Worm (Caenorhabditis elegans): Measurements from ENCODE around the gene C05D10.4.

Gene C05D10.4

DNA sequence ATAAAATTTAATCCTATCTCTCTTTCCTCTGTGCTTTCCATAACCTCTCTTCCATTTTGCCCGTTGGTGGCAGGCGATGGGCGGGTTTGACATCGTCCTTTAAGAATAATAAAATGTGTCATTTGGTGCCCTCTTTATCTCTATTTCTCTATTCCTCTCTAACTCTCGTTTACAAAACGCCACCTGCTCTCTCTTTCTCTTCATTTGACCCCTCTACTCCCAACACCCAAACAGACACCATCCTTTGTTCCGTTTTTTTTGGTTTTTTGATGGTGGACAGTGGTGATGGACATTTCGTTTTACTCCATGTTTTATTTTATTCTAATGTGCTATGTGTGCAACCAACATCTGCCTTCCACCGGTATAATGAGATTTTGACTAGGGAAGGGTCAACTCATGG, 23.7 kb downstream of the C05D10.4 start:
- TF ChIP-seq hmg-4 (GFP tag; optimal IDR thresholded peaks at IDR 0.05) (no peak), F13C5.2 (tag; optimal IDR thresholded peaks at IDR 0.05) (no peak), flt-1 (GFP tag; IDR thresholded peaks at IDR 0.05) (no peak), ceh-13 (GFP tag; optimal IDR thresholded peaks at IDR 0.05) (no peak), ets-7 (tag; optimal IDR thresholded peaks at IDR 0.05) (no peak), hmbx-1 (tag; optimal IDR thresholded peaks at IDR 0.05) (no peak), ceh-36 (tag; optimal IDR thresholded peaks at IDR 0.05) (no peak), tbx-11 (GFP tag; IDR thresholded peaks at IDR 0.05) (no peak), sea-1 (GFP tag; conservative IDR thresholded peaks at IDR 0.05) (no peak), ama-1 (optimal IDR thresholded peaks at IDR 0.05) (no peak)

DNA sequence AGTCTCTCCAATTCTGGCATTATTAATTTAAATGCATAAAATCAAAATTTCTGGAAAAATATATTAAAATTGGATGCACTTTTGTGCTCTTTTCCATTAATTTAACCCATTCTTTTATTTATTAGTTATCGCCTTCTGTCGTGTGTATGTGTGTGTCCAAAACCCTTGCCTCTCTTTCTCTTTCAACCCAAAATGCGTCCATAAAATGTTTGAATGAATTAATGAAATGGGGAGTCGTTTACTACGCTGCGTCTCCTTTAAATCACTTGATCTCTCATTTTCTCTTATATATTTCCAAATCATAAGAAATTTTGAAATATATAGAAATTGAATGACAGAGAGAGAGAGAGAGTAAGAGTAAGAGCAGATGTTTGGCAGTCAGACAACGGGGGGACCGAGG, 24.7 kb downstream of the C05D10.4 start:
- TF ChIP-seq tbx-37 (GFP tag; conservative IDR thresholded peaks at IDR 0.05), result no peak
- no peak for TF ChIP-seq scrt-1 (GFP tag; IDR thresholded peaks at IDR 0.05)
- no peak for TF ChIP-seq ama-1 (optimal IDR thresholded peaks at IDR 0.05)
- no peak for TF ChIP-seq hnd-1 (tag; optimal IDR thresholded peaks at IDR 0.05)

DNA sequence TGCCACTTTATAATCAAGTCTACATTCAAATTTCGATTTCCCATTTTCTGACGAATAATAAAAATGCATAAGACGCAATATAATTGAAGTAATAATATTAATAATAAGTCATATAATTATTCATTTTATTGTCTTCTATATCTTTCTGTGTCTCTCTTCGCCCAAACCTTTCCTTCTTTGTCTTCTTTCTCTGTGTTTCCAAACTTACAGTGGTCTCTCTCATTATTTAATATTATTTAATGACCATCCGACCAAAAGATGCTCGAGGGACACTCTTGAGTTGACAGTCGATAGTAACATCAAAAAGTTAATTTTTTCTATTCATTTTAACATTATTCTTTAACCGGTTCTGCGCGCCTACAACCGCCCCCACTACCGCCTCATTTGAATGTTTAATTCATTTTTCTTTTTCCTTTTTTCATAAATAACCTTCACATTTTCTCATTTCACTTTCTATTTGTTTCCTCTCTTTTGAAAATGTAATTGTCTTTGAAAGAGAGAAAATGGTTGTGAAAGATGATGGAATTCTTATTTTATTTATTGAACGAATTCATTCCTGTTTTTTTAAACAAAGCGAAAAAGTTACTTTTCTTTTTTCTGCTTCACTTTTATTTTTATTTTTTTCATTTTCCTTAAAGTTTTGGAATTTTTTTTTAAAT, 28.9 kb downstream of the C05D10.4 start:
- TF ChIP-seq F13C5.2 (tag; optimal IDR thresholded peaks at IDR 0.05) (peak; percentile 4), hmbx-1 (tag; optimal IDR thresholded peaks at IDR 0.05) (no peak)

DNA sequence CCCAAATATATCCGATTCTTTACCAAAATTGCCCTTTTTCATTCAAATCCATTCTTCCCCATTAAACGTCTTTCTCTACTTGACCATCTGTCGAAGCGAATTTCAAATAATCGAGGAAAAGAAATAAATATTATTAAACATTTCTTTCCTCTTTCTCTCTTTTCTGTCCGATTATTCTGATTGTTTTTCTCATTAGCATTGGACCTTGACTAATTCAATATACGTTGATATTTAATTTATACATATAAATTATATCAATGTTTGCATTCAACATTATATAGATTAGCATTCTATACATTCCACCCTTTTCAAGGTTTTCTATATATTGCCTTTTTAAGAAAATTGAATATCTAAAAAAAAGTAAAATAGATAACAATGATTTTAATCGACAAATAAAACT, 29.7 kb downstream of the C05D10.4 start:
- TF ChIP-seq ama-1 (optimal IDR thresholded peaks at IDR 0.05), result no peak
- no peak for TF ChIP-seq F13C5.2 (tag; optimal IDR thresholded peaks at IDR 0.05)
- TF ChIP-seq tra-4 (tag; optimal IDR thresholded peaks at IDR 0.05), result no peak
- TF ChIP-seq scrt-1 (GFP tag; IDR thresholded peaks at IDR 0.05), result no peak
- TF ChIP-seq ceh-13 (GFP tag; optimal IDR thresholded peaks at IDR 0.05), result no peak
- TF ChIP-seq hmg-4 (GFP tag; optimal IDR thresholded peaks at IDR 0.05), result no peak
- no peak for TF ChIP-seq hnd-1 (tag; optimal IDR thresholded peaks at IDR 0.05)
- TF ChIP-seq B0310.2 (tag; optimal IDR thresholded peaks at IDR 0.05), result no peak
- no peak for TF ChIP-seq hmbx-1 (tag; optimal IDR thresholded peaks at IDR 0.05)

DNA sequence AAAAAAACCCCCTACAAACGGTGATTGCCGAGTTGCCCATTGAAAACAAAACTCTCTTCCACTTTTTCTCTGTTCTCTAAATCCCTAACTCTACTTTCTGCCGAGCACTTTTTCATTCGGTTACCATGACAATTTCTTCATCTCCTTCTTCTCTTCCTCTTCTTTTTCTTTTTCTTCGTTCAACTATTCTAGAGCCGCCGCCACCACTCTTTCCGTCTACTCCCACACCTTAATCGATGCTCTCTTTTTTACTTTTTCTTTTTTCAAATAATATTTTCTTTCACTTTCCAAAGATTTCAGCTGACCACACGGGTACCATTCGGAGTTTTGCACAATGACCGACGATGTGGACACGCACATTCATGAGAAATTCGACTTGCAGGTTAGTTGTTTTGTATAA, 35.1 kb downstream of the C05D10.4 start, which contains the start of gene mapk-15:
Gene mapk-15, plus strand, starts transcription at position 301 of the 400 bp plus-strand sequence.
- TF ChIP-seq hmbx-1 (tag; optimal IDR thresholded peaks at IDR 0.05) (no peak), hmg-4 (GFP tag; optimal IDR thresholded peaks at IDR 0.05) (no peak), pes-1 (GFP tag; IDR thresholded peaks at IDR 0.05) (no peak), scrt-1 (GFP tag; IDR thresholded peaks at IDR 0.05) (no peak), sea-1 (GFP tag; conservative IDR thresholded peaks at IDR 0.05) (no peak), ets-7 (tag; optimal IDR thresholded peaks at IDR 0.05) (no peak), ceh-13 (GFP tag; optimal IDR thresholded peaks at IDR 0.05) (no peak), tra-4 (tag; optimal IDR thresholded peaks at IDR 0.05) (no peak)

DNA sequence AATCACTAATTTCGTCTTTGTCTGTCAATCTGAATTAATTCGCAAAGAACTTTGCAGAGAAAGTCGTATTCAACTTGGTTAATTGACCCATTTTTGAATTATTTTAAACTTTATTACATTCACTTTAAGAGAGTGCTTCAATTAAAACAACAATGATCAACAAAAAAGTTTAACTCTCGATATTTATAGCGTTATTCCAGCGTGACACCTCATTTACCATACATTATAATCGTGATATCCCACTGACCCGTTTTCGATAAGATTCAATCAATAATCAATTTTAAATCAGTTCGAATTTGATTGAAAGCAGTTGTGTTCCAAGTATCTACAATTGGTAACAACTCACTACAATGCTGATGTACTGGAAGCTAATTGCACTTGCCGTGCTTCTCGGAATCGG, 45.9 kb downstream of the C05D10.4 start, which contains the start of gene clc-10:
Gene clc-10, plus strand, starts transcription at position 301 of the 400 bp plus-strand sequence.
- TF ChIP-seq ets-7 (tag; optimal IDR thresholded peaks at IDR 0.05) (no peak), ama-1 (optimal IDR thresholded peaks at IDR 0.05) (no peak), tbx-11 (GFP tag; IDR thresholded peaks at IDR 0.05) (no peak), ceh-36 (tag; optimal IDR thresholded peaks at IDR 0.05) (no peak), scrt-1 (GFP tag; IDR thresholded peaks at IDR 0.05) (no peak), hnd-1 (tag; optimal IDR thresholded peaks at IDR 0.05) (no peak), sea-1 (GFP tag; conservative IDR thresholded peaks at IDR 0.05) (no peak), aly-1 (tag; optimal IDR thresholded peaks at IDR 0.05) (no peak), pes-1 (GFP tag; IDR thresholded peaks at IDR 0.05) (no peak), hmbx-1 (tag; optimal IDR thresholded peaks at IDR 0.05) (no peak), tra-4 (tag; optimal IDR thresholded peaks at IDR 0.05) (no peak), tbx-37 (GFP tag; conservative IDR thresholded peaks at IDR 0.05) (no peak), B0310.2 (tag; optimal IDR thresholded peaks at IDR 0.05) (no peak), ceh-13 (GFP tag; optimal IDR thresholded peaks at IDR 0.05) (no peak)

DNA sequence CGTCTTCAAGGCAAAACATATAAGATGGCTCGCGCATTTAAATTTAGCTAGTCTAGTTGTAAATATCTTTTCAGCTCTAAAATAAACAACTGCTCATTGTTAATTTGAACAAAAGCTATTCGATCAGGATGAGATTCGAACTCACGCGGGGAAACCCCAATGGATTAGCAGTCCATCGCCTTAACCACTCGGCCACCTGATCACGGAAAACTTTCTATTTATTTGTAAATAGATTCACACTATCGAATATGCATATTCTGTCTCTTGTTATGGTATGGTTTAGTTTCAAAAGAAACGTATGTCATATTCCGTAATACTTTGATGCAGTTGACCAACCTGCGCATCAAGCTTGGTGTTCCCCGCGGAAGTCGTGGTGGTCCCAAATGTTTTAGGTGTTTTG, 46.5 kb downstream of the C05D10.4 start:
- TF ChIP-seq ets-7 (tag; optimal IDR thresholded peaks at IDR 0.05) (no peak), ceh-36 (tag; optimal IDR thresholded peaks at IDR 0.05) (no peak), hmbx-1 (tag; optimal IDR thresholded peaks at IDR 0.05) (no peak), aly-1 (tag; optimal IDR thresholded peaks at IDR 0.05) (no peak), B0310.2 (tag; optimal IDR thresholded peaks at IDR 0.05) (no peak), scrt-1 (GFP tag; IDR thresholded peaks at IDR 0.05) (no peak), pes-1 (GFP tag; IDR thresholded peaks at IDR 0.05) (no peak), tbx-37 (GFP tag; conservative IDR thresholded peaks at IDR 0.05) (no peak), hmg-4 (GFP tag; optimal IDR thresholded peaks at IDR 0.05) (no peak), ceh-13 (GFP tag; optimal IDR thresholded peaks at IDR 0.05) (no peak), tra-4 (tag; optimal IDR thresholded peaks at IDR 0.05) (no peak), sea-1 (GFP tag; conservative IDR thresholded peaks at IDR 0.05) (no peak), tbx-11 (GFP tag; IDR thresholded peaks at IDR 0.05) (no peak), F13C5.2 (tag; optimal IDR thresholded peaks at IDR 0.05) (no peak), flt-1 (GFP tag; IDR thresholded peaks at IDR 0.05) (no peak), hnd-1 (tag; optimal IDR thresholded peaks at IDR 0.05) (no peak), ama-1 (optimal IDR thresholded peaks at IDR 0.05) (no peak)

DNA sequence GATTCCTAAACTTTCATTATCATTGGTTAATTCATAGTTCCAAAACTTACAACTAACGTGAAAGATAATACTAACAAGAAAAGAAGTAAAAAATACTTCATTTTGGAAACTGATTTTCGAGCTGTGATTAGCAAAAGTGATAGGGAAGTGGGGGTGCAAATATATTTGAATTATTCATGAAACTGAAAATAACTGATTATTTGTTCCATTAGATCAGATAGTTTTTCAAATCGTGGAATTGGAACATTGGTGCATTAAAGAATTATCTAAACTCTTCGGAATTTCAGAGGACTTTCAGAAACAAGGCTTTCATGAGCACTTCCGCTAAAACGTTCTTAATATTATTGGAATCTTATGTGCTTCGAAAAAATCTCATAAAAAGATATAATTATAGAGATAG, 47.0 kb downstream of the C05D10.4 start, which contains the start of gene F40H6.5:
Gene F40H6.5, minus strand, starts transcription at position 101 of the 400 bp plus-strand sequence.
- TF ChIP-seq aly-1 (tag; optimal IDR thresholded peaks at IDR 0.05) (no peak), tbx-37 (GFP tag; conservative IDR thresholded peaks at IDR 0.05) (no peak), flt-1 (GFP tag; IDR thresholded peaks at IDR 0.05) (no peak), pes-1 (GFP tag; IDR thresholded peaks at IDR 0.05) (no peak)

Measured in whole organism, early embryonic.